Worm (Caenorhabditis elegans): ENCODE results near the gene T08H10.3.

DNA sequence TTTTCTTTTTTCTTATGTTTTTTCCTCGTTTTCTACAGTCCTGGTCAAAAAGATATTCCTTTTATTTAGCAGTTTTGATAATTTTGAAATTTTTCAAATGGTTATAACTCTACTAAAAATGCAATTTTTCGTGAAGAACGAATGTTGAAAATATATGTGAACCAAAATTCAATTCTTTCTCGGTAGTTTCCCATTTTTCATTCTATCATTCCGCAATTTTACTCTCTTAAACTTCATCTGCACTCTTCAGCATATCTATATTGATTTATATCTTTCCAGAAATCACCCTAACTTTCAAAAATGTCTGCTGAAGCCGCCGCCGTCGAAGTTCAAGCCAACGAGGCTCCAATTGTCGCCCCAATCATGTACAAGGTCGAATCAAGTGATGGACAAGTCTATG lies 49.0 kb upstream of the T08H10.3 start, which contains the start of gene skr-7:
- TF ChIP-seq blmp-1 (tag; optimal IDR thresholded peaks at IDR 0.05) (no peak), unc-39 (tag; optimal IDR thresholded peaks at IDR 0.05) (no peak), unc-62 (GFP tag; optimal IDR thresholded peaks at IDR 0.05) (no peak), snpc-4 (tag; optimal IDR thresholded peaks at IDR 0.05) (no peak), nhr-28 (tag; optimal IDR thresholded peaks at IDR 0.05) (no peak), mab-5 (tag; optimal IDR thresholded peaks at IDR 0.05) (no peak), lin-32 (GFP tag; optimal IDR thresholded peaks at IDR 0.05) (no peak), nhr-76 (tag; optimal IDR thresholded peaks at IDR 0.05) (no peak), nhr-237 (tag; optimal IDR thresholded peaks at IDR 0.05) (no peak), lsy-2 (tag; optimal IDR thresholded peaks at IDR 0.05) (no peak), elt-3 (tag; optimal IDR thresholded peaks at IDR 0.05) (no peak)
